Worm (Caenorhabditis elegans) whole organism, early embryonic: ENCODE data around the gene Y4C6B.1.
"Not testable (repeated sequence)": the region's sequence is repeated elsewhere in the genome, so short reads cannot be mapped to it uniquely, and the experiment has no call there.

Experiments
- B0310.2 ChIP-seq: sonication (generic microtip); optimal IDR thresholded peaks from 2 replicates; lab custom pipeline; 2016; ENCODE audit warnings: mild to moderate bottlenecking, missing genetic modification characterization, missing compliant biosample characterization
- F13C5.2 ChIP-seq: sonication (generic microtip); optimal IDR thresholded peaks from 2 replicates; lab custom pipeline; 2017; ENCODE audit warnings: mild to moderate bottlenecking, missing genetic modification characterization, inconsistent platforms, missing compliant biosample characterization
- aly-1 ChIP-seq: sonication (generic microtip); optimal IDR thresholded peaks from 2 replicates; lab custom pipeline; 2016; ENCODE audit warnings: missing genetic modification characterization, missing compliant biosample characterization
- ama-1 ChIP-seq: fragments of 150-350 bp; optimal IDR thresholded peaks from 2 replicates; lab custom pipeline; 2014
- ceh-13 ChIP-seq: fragments of 200-800 bp; sonication (Bioruptor generic); optimal IDR thresholded peaks from 2 replicates; lab custom pipeline; 2018; ENCODE audit warnings: mild to moderate bottlenecking, missing genetic modification characterization, missing compliant biosample characterization
- ceh-36 ChIP-seq: sonication (generic microtip); optimal IDR thresholded peaks from 2 replicates; lab custom pipeline; 2016; ENCODE audit warnings: missing genetic modification characterization, inconsistent platforms, missing compliant biosample characterization
- ets-7 ChIP-seq: sonication (generic microtip); optimal IDR thresholded peaks from 2 replicates; lab custom pipeline; 2016; ENCODE audit warnings: missing genotype, missing genetic modification characterization, missing compliant biosample characterization
- flt-1 ChIP-seq: fragments of 200-800 bp; sonication (Bioruptor generic); IDR thresholded peaks from 2 replicates; pipeline ENCODE4 v1.3.6; 2022; ENCODE audit warnings: missing genetic modification characterization, missing compliant biosample characterization
- hmbx-1 ChIP-seq: sonication (generic microtip); optimal IDR thresholded peaks from 2 replicates; lab custom pipeline; 2016; ENCODE audit warnings: mild to moderate bottlenecking, missing genetic modification characterization, missing compliant biosample characterization
- hmg-4 ChIP-seq: fragments of 200-800 bp; sonication (Bioruptor generic); optimal IDR thresholded peaks from 2 replicates; lab custom pipeline; 2018; ENCODE audit warnings: mild to moderate bottlenecking, missing genetic modification characterization, missing compliant biosample characterization
- hnd-1 ChIP-seq: sonication (generic microtip); optimal IDR thresholded peaks from 2 replicates; lab custom pipeline; 2016; ENCODE audit warnings: missing genetic modification characterization, missing compliant biosample characterization
- pes-1 ChIP-seq: fragments of 200-800 bp; sonication (Bioruptor generic); IDR thresholded peaks from 2 replicates; pipeline ENCODE4 v1.3.6; 2022; ENCODE audit warnings: missing genetic modification reagents, missing genetic modification characterization, missing compliant biosample characterization
- scrt-1 ChIP-seq: fragments of 200-800 bp; sonication (Bioruptor generic); IDR thresholded peaks from 2 replicates; pipeline ENCODE4 v1.3.6; 2022; ENCODE audit warnings: missing genetic modification characterization, missing compliant biosample characterization
- sea-1 ChIP-seq: fragments of 200-800 bp; sonication (Bioruptor generic); conservative IDR thresholded peaks from 2 replicates; pipeline ENCODE4 v1.3.6; 2022; ENCODE audit warnings: missing genetic modification characterization, missing compliant biosample characterization
- tbx-11 ChIP-seq: fragments of 200-800 bp; sonication (Bioruptor generic); IDR thresholded peaks from 2 replicates; pipeline ENCODE4 v1.3.6; 2022; ENCODE audit warnings: missing genetic modification characterization, missing compliant biosample characterization
- tbx-37 ChIP-seq: fragments of 200-800 bp; sonication (Bioruptor generic); conservative IDR thresholded peaks from 2 replicates; pipeline ENCODE4 v1.3.6; 2022; ENCODE audit warnings: missing genetic modification reagents, missing genetic modification characterization, missing compliant biosample characterization
- tra-4 ChIP-seq: sonication (generic microtip); optimal IDR thresholded peaks from 2 replicates; lab custom pipeline; 2017; ENCODE audit warnings: missing genetic modification characterization, missing compliant biosample characterization

Y4C6B.1 gene

ce11 chrIV:5354124-5354523 is at the start of gene Y4C6B.1:
TSS of gene Y4C6B.1 (plus strand) at chrIV:5354488.
- TF ChIP-seq hmbx-1 (no peak), pes-1 (0 out of 2 replicates have a peak, but pooled peaks have one; percentile 41), B0310.2 (no peak), sea-1 (no peak)

ce11 chrIV:5306040-5306439 is 48.2 kb upstream of the Y4C6B.1 start, which contains the start of gene ZK354.8:
TSS of gene ZK354.8 (minus strand) at chrIV:5306140.
- no peak for TF ChIP-seq tbx-11 (GFP tag; lab: Robert Waterston, UW)
- TF ChIP-seq sea-1: no peak
- no peak for TF ChIP-seq flt-1 (GFP tag; lab: Robert Waterston, UW)
- TF ChIP-seq pes-1: no peak
- no peak for TF ChIP-seq tbx-37 (GFP tag; lab: Robert Waterston, UW)
- TF ChIP-seq hnd-1: no peak
- no peak for TF ChIP-seq ceh-36 (tag; lab: Kevin White, UChicago)
- no peak for TF ChIP-seq ama-1 (lab: Kevin White, UChicago)
- TF ChIP-seq F13C5.2 (tag; lab: Kevin White, UChicago): no peak
- TF ChIP-seq ceh-13 (GFP tag; lab: Kevin White, UChicago): no peak
- no peak for TF ChIP-seq scrt-1 (GFP tag; lab: Robert Waterston, UW)
- TF ChIP-seq hmg-4 (GFP tag; lab: Kevin White, UChicago): no peak
- TF ChIP-seq aly-1 (tag; lab: Kevin White, UChicago): no peak
- TF ChIP-seq ets-7 (tag; lab: Kevin White, UChicago): no peak
- no peak for TF ChIP-seq B0310.2
- TF ChIP-seq hmbx-1: no peak

ce11 chrIV:5308046-5308643 is 46.1 kb upstream of the Y4C6B.1 start, which contains the start of the genes ZK354.9 and msp-58:
TSS of gene ZK354.9 (minus strand) at chrIV:5308146.
TSS of gene msp-58 (plus strand) at chrIV:5308593.
- not testable (repeated sequence) for TF ChIP-seq hmbx-1; flt-1 (GFP tag; lab: Robert Waterston, UW); ceh-36 (tag; lab: Kevin White, UChicago)

- TF ChIP-seq tbx-37 (GFP tag; lab: Robert Waterston, UW) (no peak), scrt-1 (GFP tag; lab: Robert Waterston, UW) (no peak), ets-7 (tag; lab: Kevin White, UChicago) (no peak), hmg-4 (GFP tag; lab: Kevin White, UChicago) (no peak), hmbx-1 (no peak), ceh-36 (tag; lab: Kevin White, UChicago) (no peak), F13C5.2 (tag; lab: Kevin White, UChicago) (no peak), B0310.2 (no peak), sea-1 (no peak), aly-1 (tag; lab: Kevin White, UChicago) (no peak), flt-1 (GFP tag; lab: Robert Waterston, UW) (no peak)
Observed at ce11 chrIV:5309742-5310141, 44.5 kb upstream of the Y4C6B.1 start, which contains the start of gene ZK354.3. TSS of gene ZK354.3 (plus strand) at chrIV:5310042.

- TF ChIP-seq ets-7 (tag; lab: Kevin White, UChicago); ama-1 (lab: Kevin White, UChicago); aly-1 (tag; lab: Kevin White, UChicago): not testable (repeated sequence)
Observed at ce11 chrIV:5313011-5313410, 41.3 kb upstream of the Y4C6B.1 start, which contains the start of the genes msp-59 and ZK354.2. TSS of gene msp-59 (minus strand) at chrIV:5313111. TSS of gene ZK354.2 (plus strand) at chrIV:5313405.

- not testable (repeated sequence) for TF ChIP-seq tra-4 (tag; lab: Kevin White, UChicago); tbx-37 (GFP tag; lab: Robert Waterston, UW); flt-1 (GFP tag; lab: Robert Waterston, UW)
Observed at ce11 chrIV:5316223-5316622, 38.1 kb upstream of the Y4C6B.1 start, which contains the start of gene msp-65. TSS of gene msp-65 (plus strand) at chrIV:5316523.

- no peak for TF ChIP-seq hnd-1
- TF ChIP-seq pes-1: no peak
- no peak for TF ChIP-seq B0310.2
- TF ChIP-seq hmg-4 (GFP tag; lab: Kevin White, UChicago): no peak
- TF ChIP-seq hmbx-1: no peak
- no peak for TF ChIP-seq tra-4 (tag; lab: Kevin White, UChicago)
- no peak for TF ChIP-seq scrt-1 (GFP tag; lab: Robert Waterston, UW)
- TF ChIP-seq ama-1 (lab: Kevin White, UChicago): no peak
- no peak for TF ChIP-seq sea-1
- TF ChIP-seq ceh-13 (GFP tag; lab: Kevin White, UChicago): no peak
Observed at ce11 chrIV:5317106-5317505, 37.2 kb upstream of the Y4C6B.1 start.

ce11 chrIV:5318835-5319303 is 35.4 kb upstream of the Y4C6B.1 start, which contains the start of gene slc-46A:
TSS of gene slc-46A (plus strand) at chrIV:5319253.
- TF ChIP-seq hnd-1 (no peak), pes-1 (no peak), hmbx-1 (no peak), F13C5.2 (tag; lab: Kevin White, UChicago) (no peak), flt-1 (GFP tag; lab: Robert Waterston, UW) (no peak), ceh-13 (GFP tag; lab: Kevin White, UChicago) (no peak), ceh-36 (tag; lab: Kevin White, UChicago) (no peak), hmg-4 (GFP tag; lab: Kevin White, UChicago) (no peak), sea-1 (no peak), scrt-1 (GFP tag; lab: Robert Waterston, UW) (no peak), tra-4 (tag; lab: Kevin White, UChicago) (no peak), tbx-37 (GFP tag; lab: Robert Waterston, UW) (no peak), ets-7 (tag; lab: Kevin White, UChicago) (no peak)
